Worm (Caenorhabditis elegans) whole organism, L1 larva: ENCODE data around the gene C14A6.8.

Experiments used
- ama-1 ChIP-seq: fragments of 150-350 bp; optimal IDR thresholded peaks from 2 replicates; lab custom pipeline; 2014
- ceh-8 ChIP-seq: fragments of 200-800 bp; sonication (Bioruptor generic); optimal IDR thresholded peaks from 2 replicates; lab custom pipeline; 2018; ENCODE audit warnings: mild to moderate bottlenecking, missing genetic modification characterization, moderate library complexity, missing compliant biosample characterization
- grh-1 ChIP-seq: fragments of 200-800 bp; sonication (Bioruptor generic); IDR thresholded peaks from 2 replicates; pipeline ENCODE4 v1.3.6; 2022; ENCODE audit warnings: missing genetic modification reagents, missing genetic modification characterization, missing compliant biosample characterization
- lin-35 ChIP-seq, 2 experiments: fragments of 150-350 bp; optimal IDR thresholded peaks; 2 replicates each; lab custom pipeline; 2014; ENCODE audit warnings: missing biosample characterization in 2 of 2, missing genetic modification characterization in 2 of 2, missing genetic modification reagents in 2 of 2
- lin-39 ChIP-seq: fragments of 150-350 bp; optimal IDR thresholded peaks from 2 replicates; lab custom pipeline; 2014; ENCODE audit warnings: missing biosample characterization, missing genetic modification reagents, missing genetic modification characterization
- mab-9 ChIP-seq: fragments of 200-800 bp; sonication (Bioruptor generic); IDR thresholded peaks from 2 replicates; pipeline ENCODE4 v1.3.6; 2022; ENCODE audit warnings: missing genetic modification reagents, missing genetic modification characterization, missing compliant biosample characterization
- nhr-84 ChIP-seq: sonication (generic microtip); optimal IDR thresholded peaks from 2 replicates; lab custom pipeline; 2017; ENCODE audit warnings: missing biosample characterization, missing genetic modification characterization
- nhr-90 ChIP-seq: sonication (generic microtip); optimal IDR thresholded peaks from 2 replicates; lab custom pipeline; 2016; ENCODE audit warnings: mild to moderate bottlenecking, missing genetic modification characterization, missing compliant biosample characterization; ENCODE audit not compliant: poor library complexity
- skn-1 ChIP-seq: fragments of 150-350 bp; optimal IDR thresholded peaks from 2 replicates; lab custom pipeline; 2014; ENCODE audit warnings: missing biosample characterization, missing genetic modification characterization

DNA sequence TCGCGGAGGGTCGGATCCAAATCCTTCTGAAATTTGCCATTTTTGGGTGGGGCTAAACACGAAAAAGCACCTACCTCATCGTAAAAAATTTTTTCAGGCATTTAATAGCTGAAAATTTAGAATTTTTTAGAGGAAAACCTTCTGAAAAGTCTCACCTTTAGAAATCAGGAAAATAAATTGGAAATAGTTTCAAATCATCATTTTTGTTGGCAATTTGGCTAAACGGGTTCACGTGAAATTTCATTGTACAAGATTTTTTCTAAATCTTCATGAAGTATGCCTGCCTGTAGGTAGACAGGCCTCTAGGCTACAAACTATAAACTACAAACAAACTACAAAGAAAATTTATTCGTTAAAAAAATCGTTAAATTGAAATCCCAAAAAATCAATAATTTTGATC is 3.2 kb downstream of the C14A6.8 start, which contains the start of gene C14A6.7:
- TF ChIP-seq nhr-84 (no peak), nhr-90 (no peak), lin-35 (GFP tag; optimal IDR thresholded peaks at IDR 0.05; lab: Kevin White, UChicago) (no peak), ceh-8 (GFP tag; lab: Kevin White, UChicago) (no peak), mab-9 (GFP tag; lab: Robert Waterston, UW) (no peak), grh-1 (GFP tag; lab: Robert Waterston, UW) (no peak), lin-39 (tag; lab: Kevin White, UChicago) (no peak), skn-1 (tag; lab: Kevin White, UChicago) (no peak), ama-1 (lab: Kevin White, UChicago) (no peak)
